Worm (Caenorhabditis elegans) whole organism, mixed stage, embryonic: ENCODE data around the gene pigk-1.

Experiments used
- M03D4.4 ChIP-seq: sonication (generic microtip); optimal IDR thresholded peaks from 2 replicates; lab custom pipeline; 2017; ENCODE audit warnings: mild to moderate bottlenecking, missing genetic modification characterization, missing compliant biosample characterization
- bed-3 ChIP-seq: fragments of 200-800 bp; sonication (Bioruptor generic); optimal IDR thresholded peaks from 3 replicates; lab custom pipeline; 2018; ENCODE audit warnings: mild to moderate bottlenecking, missing genetic modification characterization, moderate library complexity, missing compliant biosample characterization
- blmp-1 ChIP-seq: fragments of 150-350 bp; optimal IDR thresholded peaks from 2 replicates; lab custom pipeline; 2014; ENCODE audit warnings: missing biosample characterization, missing genetic modification characterization
- ceh-43 ChIP-seq: fragments of 200-800 bp; sonication (Bioruptor generic); optimal IDR thresholded peaks from 2 replicates; lab custom pipeline; 2018; ENCODE audit warnings: mild to moderate bottlenecking, missing genetic modification characterization, moderate library complexity, missing compliant biosample characterization
- ceh-83 ChIP-seq: fragments of 200-800 bp; sonication (Bioruptor generic); optimal IDR thresholded peaks from 2 replicates; lab custom pipeline; 2018; ENCODE audit warnings: mild to moderate bottlenecking, missing genetic modification characterization, missing compliant biosample characterization
- ces-1 ChIP-seq: fragments of 150-350 bp; optimal IDR thresholded peaks from 2 replicates; lab custom pipeline; 2014; ENCODE audit warnings: missing biosample characterization, missing genetic modification reagents, missing genetic modification characterization
- cnd-1 ChIP-seq: fragments of 200-800 bp; sonication (Bioruptor generic); optimal IDR thresholded peaks from 2 replicates; lab custom pipeline; 2018; ENCODE audit warnings: mild to moderate bottlenecking, missing genetic modification characterization, missing compliant biosample characterization
- drap-1 ChIP-seq: fragments of 200-800 bp; sonication (Bioruptor generic); optimal IDR thresholded peaks from 3 replicates; lab custom pipeline; 2018; ENCODE audit warnings: mild to moderate bottlenecking, missing genetic modification characterization, missing compliant biosample characterization
- elt-1 ChIP-seq: sonication (generic microtip); optimal IDR thresholded peaks from 2 replicates; lab custom pipeline; 2017; ENCODE audit warnings: missing genetic modification characterization, mild to moderate bottlenecking, missing compliant biosample characterization, antibody characterized with exemption, moderate library complexity, borderline replicate concordance; ENCODE audit not compliant: insufficient read depth
- elt-3 ChIP-seq: fragments of 150-350 bp; optimal IDR thresholded peaks from 2 replicates; lab custom pipeline; 2014; ENCODE audit warnings: missing biosample characterization, missing genetic modification characterization
- flh-1 ChIP-seq: fragments of 200-800 bp; sonication (Bioruptor generic); optimal IDR thresholded peaks from 2 replicates; lab custom pipeline; 2018; ENCODE audit warnings: mild to moderate bottlenecking, missing genetic modification characterization, moderate library complexity, missing compliant biosample characterization
- ham-2 ChIP-seq: fragments of 200-800 bp; sonication (Bioruptor generic); optimal IDR thresholded peaks from 2 replicates; lab custom pipeline; 2018; ENCODE audit warnings: mild to moderate bottlenecking, missing genetic modification characterization, missing compliant biosample characterization
- lin-13 ChIP-seq: fragments of 150-350 bp; optimal IDR thresholded peaks from 2 replicates; lab custom pipeline; 2014; ENCODE audit warnings: missing biosample characterization, missing genetic modification characterization
- lin-32 ChIP-seq: fragments of 200-800 bp; sonication (Bioruptor generic); optimal IDR thresholded peaks from 2 replicates; lab custom pipeline; 2018; ENCODE audit warnings: mild to moderate bottlenecking, missing genetic modification characterization, missing compliant biosample characterization
- lsy-2 ChIP-seq: fragments of 150-350 bp; optimal IDR thresholded peaks from 2 replicates; lab custom pipeline; 2014; ENCODE audit warnings: missing biosample characterization, missing genetic modification characterization
- mab-5 ChIP-seq: fragments of 150-350 bp; optimal IDR thresholded peaks from 2 replicates; lab custom pipeline; 2014; ENCODE audit warnings: missing biosample characterization, missing genetic modification characterization
- mep-1 ChIP-seq: fragments of 150-350 bp; optimal IDR thresholded peaks from 2 replicates; lab custom pipeline; 2017; ENCODE audit warnings: missing biosample characterization, missing genetic modification reagents, missing genetic modification characterization, inconsistent platforms
- mls-2 ChIP-seq: sonication (generic microtip); optimal IDR thresholded peaks from 2 replicates; lab custom pipeline; 2016; ENCODE audit warnings: mild to moderate bottlenecking, missing genetic modification characterization, moderate library complexity, missing compliant biosample characterization
- nhr-12 ChIP-seq: fragments of 150-350 bp; optimal IDR thresholded peaks from 2 replicates; lab custom pipeline; 2014; ENCODE audit warnings: missing biosample characterization, missing genetic modification characterization
- nhr-2 ChIP-seq: fragments of 150-350 bp; optimal IDR thresholded peaks from 2 replicates; lab custom pipeline; 2014; ENCODE audit warnings: missing biosample characterization, missing genetic modification characterization
- nhr-237 ChIP-seq: fragments of 150-350 bp; optimal IDR thresholded peaks from 2 replicates; lab custom pipeline; 2014; ENCODE audit warnings: missing biosample characterization, missing genetic modification characterization
- nhr-28 ChIP-seq: fragments of 150-350 bp; optimal IDR thresholded peaks from 2 replicates; lab custom pipeline; 2014; ENCODE audit warnings: missing biosample characterization, missing genetic modification characterization
- nhr-76 ChIP-seq: sonication (generic microtip); optimal IDR thresholded peaks from 2 replicates; lab custom pipeline; 2017; ENCODE audit warnings: missing biosample characterization, missing genetic modification characterization
- pha-4 ChIP-seq: fragments of 150-350 bp; optimal IDR thresholded peaks from 2 replicates; lab custom pipeline; 2018; ENCODE audit warnings: missing biosample characterization, missing genetic modification reagents, missing genetic modification characterization
- sem-2 ChIP-seq: fragments of 200-800 bp; sonication (Bioruptor generic); optimal IDR thresholded peaks from 2 replicates; lab custom pipeline; 2018; ENCODE audit warnings: mild to moderate bottlenecking, missing genetic modification characterization, missing compliant biosample characterization
- snpc-4 ChIP-seq: fragments of 150-350 bp; optimal IDR thresholded peaks from 2 replicates; lab custom pipeline; 2014; ENCODE audit warnings: missing biosample characterization, missing genetic modification characterization
- tbx-8 ChIP-seq: fragments of 200-800 bp; sonication (Bioruptor generic); optimal IDR thresholded peaks from 2 replicates; lab custom pipeline; 2018; ENCODE audit warnings: mild to moderate bottlenecking, missing genetic modification characterization, moderate library complexity, missing compliant biosample characterization
- unc-120 ChIP-seq: sonication (generic microtip); optimal IDR thresholded peaks from 2 replicates; lab custom pipeline; 2017; ENCODE audit warnings: missing genetic modification characterization, missing compliant biosample characterization; ENCODE audit not compliant: poor library complexity, severe bottlenecking
- unc-39 ChIP-seq: fragments of 150-350 bp; optimal IDR thresholded peaks from 2 replicates; lab custom pipeline; 2014; ENCODE audit warnings: missing biosample characterization, missing genetic modification characterization
- unc-62 ChIP-seq: fragments of 150-350 bp; optimal IDR thresholded peaks from 2 replicates; lab custom pipeline; 2014; ENCODE audit warnings: missing biosample characterization, missing genetic modification reagents, missing genetic modification characterization
- zip-8 ChIP-seq: fragments of 150-350 bp; optimal IDR thresholded peaks from 2 replicates; lab custom pipeline; 2014; ENCODE audit warnings: missing biosample characterization, missing genetic modification characterization
- ztf-11 ChIP-seq: fragments of 150-350 bp; optimal IDR thresholded peaks from 2 replicates; lab custom pipeline; 2014; ENCODE audit warnings: missing biosample characterization, missing genetic modification characterization

The pigk-1 gene

DNA sequence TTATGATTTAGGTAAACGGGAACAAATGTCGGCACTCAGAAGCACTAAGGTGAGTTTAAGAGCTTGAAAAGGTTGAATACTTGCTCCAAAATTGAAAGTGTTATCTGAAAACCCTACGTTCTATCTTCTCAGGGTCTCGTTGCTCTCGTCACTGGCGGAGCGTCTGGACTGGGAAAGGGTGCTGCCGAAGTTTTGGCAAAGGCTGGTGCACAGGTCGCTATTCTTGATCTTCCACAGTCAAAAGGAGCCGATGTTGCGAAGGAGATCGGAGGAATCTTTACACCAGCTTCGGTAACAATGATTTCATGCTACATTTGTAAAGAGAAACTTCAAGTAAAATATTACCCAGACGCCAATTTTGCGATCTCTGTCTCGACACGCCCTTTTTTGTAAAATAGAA is 21.4 kb upstream of the pigk-1 start, which contains the start of gene ard-1:
ard-1 (plus strand) TSS at position 12 of the 400 bp plus-strand sequence.
- TF ChIP-seq flh-1 (GFP tag; lab: Kevin White, UChicago) = no peak
- no peak for TF ChIP-seq mab-5 (tag; lab: Kevin White, UChicago)
- TF ChIP-seq nhr-237 (tag; lab: Kevin White, UChicago) = no peak
- TF ChIP-seq blmp-1 (tag; lab: Kevin White, UChicago) = no peak
- TF ChIP-seq pha-4 (tag; lab: Kevin White, UChicago) = no peak
- no peak for TF ChIP-seq nhr-12 (tag; lab: Kevin White, UChicago)
- TF ChIP-seq unc-120 = no peak
- TF ChIP-seq tbx-8 (GFP tag; lab: Kevin White, UChicago) = no peak
- TF ChIP-seq mep-1 (tag; lab: Kevin White, UChicago) = no peak
- no peak for TF ChIP-seq ceh-83 (GFP tag; lab: Kevin White, UChicago)
- no peak for TF ChIP-seq nhr-2 (tag; lab: Kevin White, UChicago)
- no peak for TF ChIP-seq ces-1 (GFP tag; lab: Kevin White, UChicago)
- TF ChIP-seq, all 35 proteins: peak for 0

DNA sequence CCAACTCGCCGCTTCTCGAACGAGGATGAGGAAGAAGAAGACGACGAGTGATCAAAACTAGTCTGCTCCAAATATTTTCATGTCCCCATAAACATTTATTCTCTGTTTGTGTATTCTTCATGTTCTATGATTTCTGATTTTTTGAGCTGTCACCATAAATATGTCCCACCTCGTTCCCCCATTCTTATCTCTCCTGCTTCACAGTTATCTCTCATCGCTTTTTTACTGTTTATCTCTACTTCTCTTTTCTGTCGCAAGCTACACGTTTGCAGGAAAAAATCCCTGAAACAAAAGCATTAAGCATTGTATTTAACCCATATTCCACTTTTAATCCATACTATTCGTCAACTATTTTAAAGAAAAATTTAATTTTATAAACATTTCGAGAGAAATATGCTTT is 21.0 kb upstream of the pigk-1 start:
- TF ChIP-seq nhr-28 (tag; lab: Kevin White, UChicago) (no peak), tbx-8 (GFP tag; lab: Kevin White, UChicago) (no peak), elt-3 (tag; lab: Kevin White, UChicago) (no peak), unc-62 (no peak), snpc-4 (tag; lab: Kevin White, UChicago) (no peak), nhr-237 (tag; lab: Kevin White, UChicago) (no peak)
- TF ChIP-seq, all 35 proteins: peak for 0

DNA sequence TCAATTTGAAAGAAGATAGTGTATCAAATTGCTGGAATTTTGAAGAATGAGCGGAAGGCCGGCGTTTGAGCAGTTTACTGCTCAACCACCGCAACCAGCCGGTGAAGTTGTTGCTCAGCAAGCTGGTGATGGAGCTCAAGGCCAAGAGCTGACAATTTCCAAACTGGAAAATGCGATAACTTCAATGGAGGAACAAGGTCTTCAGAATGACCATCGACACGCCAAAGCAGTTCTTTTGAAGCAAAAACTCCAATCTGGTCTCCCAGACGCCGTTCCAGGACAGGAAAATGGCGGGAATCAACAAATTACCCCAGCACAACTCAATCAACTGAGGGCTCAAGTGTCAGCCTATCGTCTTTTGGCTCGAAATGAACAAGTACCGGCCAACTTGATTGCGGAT is 16.2 kb upstream of the pigk-1 start:
- no peak for TF ChIP-seq ham-2 (GFP tag; lab: Kevin White, UChicago)
- no peak for TF ChIP-seq ztf-11 (tag; lab: Kevin White, UChicago)
- no peak for TF ChIP-seq pha-4 (tag; lab: Kevin White, UChicago)
- no peak for TF ChIP-seq tbx-8 (GFP tag; lab: Kevin White, UChicago)
- TF ChIP-seq elt-3 (tag; lab: Kevin White, UChicago) = no peak
- no peak for TF ChIP-seq M03D4.4 (tag; lab: Kevin White, UChicago)
- no peak for TF ChIP-seq mls-2 (tag; lab: Kevin White, UChicago)
- TF ChIP-seq blmp-1 (tag; lab: Kevin White, UChicago) = no peak
- no peak for TF ChIP-seq ces-1 (GFP tag; lab: Kevin White, UChicago)
- TF ChIP-seq mep-1 (tag; lab: Kevin White, UChicago) = no peak

DNA sequence TGAATTAATAATTGTTTCAGACTA is 16.0 kb upstream of the pigk-1 start, which contains the start of gene swsn-4:
swsn-4 (plus strand) TSS at position 21 of the 24 bp plus-strand sequence.
- TF ChIP-seq ztf-11 (tag; lab: Kevin White, UChicago) (no peak), tbx-8 (GFP tag; lab: Kevin White, UChicago) (no peak), nhr-2 (tag; lab: Kevin White, UChicago) (no peak), bed-3 (GFP tag; lab: Kevin White, UChicago) (no peak), nhr-28 (tag; lab: Kevin White, UChicago) (no peak), zip-8 (tag; lab: Kevin White, UChicago) (no peak), lsy-2 (no peak), blmp-1 (tag; lab: Kevin White, UChicago) (no peak), unc-39 (tag; lab: Kevin White, UChicago) (no peak), mab-5 (tag; lab: Kevin White, UChicago) (no peak), ham-2 (GFP tag; lab: Kevin White, UChicago) (no peak), mls-2 (tag; lab: Kevin White, UChicago) (no peak), M03D4.4 (tag; lab: Kevin White, UChicago) (no peak), elt-3 (tag; lab: Kevin White, UChicago) (no peak), sem-2 (GFP tag; lab: Kevin White, UChicago) (no peak), snpc-4 (tag; lab: Kevin White, UChicago) (no peak), pha-4 (tag; lab: Kevin White, UChicago) (no peak), nhr-237 (tag; lab: Kevin White, UChicago) (no peak), nhr-76 (no peak), ceh-83 (GFP tag; lab: Kevin White, UChicago) (no peak)

DNA sequence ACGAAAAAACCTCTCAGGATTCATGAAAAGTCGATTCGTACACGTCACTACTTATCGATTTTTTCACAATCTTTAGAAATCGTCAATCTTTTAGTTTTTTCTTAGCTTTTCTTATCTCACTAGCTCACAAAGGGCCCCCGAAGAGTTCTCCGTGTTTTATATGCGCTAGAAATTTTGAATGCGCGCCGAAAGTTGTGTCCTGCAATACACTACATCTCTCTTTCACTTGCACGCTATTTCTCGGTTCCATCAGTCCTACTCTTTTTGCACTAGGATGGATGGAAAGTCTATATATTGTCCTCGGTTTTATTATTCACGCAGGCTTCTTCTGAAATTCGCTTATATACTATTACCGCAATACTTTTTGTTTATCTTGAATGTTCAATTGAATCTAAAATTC is 15.8 kb upstream of the pigk-1 start:
- TF ChIP-seq ceh-43 (GFP tag; lab: Kevin White, UChicago) = no peak
- no peak for TF ChIP-seq lin-13 (tag; lab: Kevin White, UChicago)
- no peak for TF ChIP-seq mls-2 (tag; lab: Kevin White, UChicago)
- TF ChIP-seq elt-1 (tag; lab: Kevin White, UChicago) = no peak
- TF ChIP-seq ztf-11 (tag; lab: Kevin White, UChicago) = no peak
- TF ChIP-seq unc-62 = no peak
- no peak for TF ChIP-seq ceh-83 (GFP tag; lab: Kevin White, UChicago)
- no peak for TF ChIP-seq bed-3 (GFP tag; lab: Kevin White, UChicago)
- TF ChIP-seq mep-1 (tag; lab: Kevin White, UChicago) = no peak
- no peak for TF ChIP-seq nhr-237 (tag; lab: Kevin White, UChicago)
- TF ChIP-seq nhr-12 (tag; lab: Kevin White, UChicago) = no peak
- TF ChIP-seq ham-2 (GFP tag; lab: Kevin White, UChicago) = no peak
- TF ChIP-seq lin-32 (GFP tag; lab: Kevin White, UChicago) = no peak
- no peak for TF ChIP-seq snpc-4 (tag; lab: Kevin White, UChicago)
- TF ChIP-seq unc-39 (tag; lab: Kevin White, UChicago) = no peak
- TF ChIP-seq nhr-28 (tag; lab: Kevin White, UChicago) = no peak
- TF ChIP-seq unc-120 = no peak
- TF ChIP-seq cnd-1 = no peak
- TF ChIP-seq drap-1 (GFP tag; lab: Kevin White, UChicago) = no peak
- no peak for TF ChIP-seq mab-5 (tag; lab: Kevin White, UChicago)
